Worm (Caenorhabditis elegans) whole organism, L4 larva: ENCODE data around the gene F44F4.10.

Experiments used
- F37D6.2 ChIP-seq: sonication (generic microtip); optimal IDR thresholded peaks from 2 replicates; lab custom pipeline; 2016; ENCODE audit warnings: mild to moderate bottlenecking, missing genetic modification characterization, missing compliant biosample characterization
- F49E8.2 ChIP-seq: sonication (generic microtip); optimal IDR thresholded peaks from 2 replicates; lab custom pipeline; 2016; ENCODE audit warnings: missing compliant biosample characterization, mild to moderate bottlenecking, missing genetic modification characterization, borderline replicate concordance
- Y105C5A.15 ChIP-seq: fragments of 200-800 bp; sonication (Bioruptor generic); IDR thresholded peaks from 2 replicates; pipeline ENCODE4 v1.3.6; 2022; ENCODE audit warnings: missing genetic modification characterization, missing compliant biosample characterization
- Y75B8A.6 ChIP-seq: fragments of 200-800 bp; sonication (Bioruptor generic); IDR thresholded peaks from 2 replicates; pipeline ENCODE4 v1.3.6; 2022; ENCODE audit warnings: missing genetic modification reagents, missing genetic modification characterization, missing compliant biosample characterization
- aha-1 ChIP-seq: fragments of 150-350 bp; peaks from one replicate; lab custom pipeline; 2014; ENCODE audit warnings: missing biosample characterization, missing genetic modification characterization
- attf-4 ChIP-seq: sonication (generic microtip); optimal IDR thresholded peaks from 3 replicates; lab custom pipeline; 2017; ENCODE audit warnings: missing biosample characterization, missing genetic modification characterization
- ceh-28 ChIP-seq: fragments of 150-350 bp; optimal IDR thresholded peaks from 2 replicates; lab custom pipeline; 2014; ENCODE audit warnings: missing biosample characterization, missing genetic modification reagents, missing genetic modification characterization
- ceh-82 ChIP-seq: sonication (generic microtip); optimal IDR thresholded peaks from 2 replicates; lab custom pipeline; 2017; ENCODE audit warnings: missing biosample characterization, missing genetic modification characterization
- ces-1 ChIP-seq: fragments of 150-350 bp; sonication (generic microtip); optimal IDR thresholded peaks from 4 replicates; lab custom pipeline; 2014; ENCODE audit warnings: missing biosample characterization, missing genetic modification reagents, missing genetic modification characterization
- cey-2 ChIP-seq: sonication (generic microtip); optimal IDR thresholded peaks from 3 replicates; lab custom pipeline; 2017; ENCODE audit warnings: missing genetic modification characterization, mild to moderate bottlenecking, missing compliant biosample characterization, antibody characterized with exemption, borderline replicate concordance; ENCODE audit not compliant: insufficient read depth
- daf-16 ChIP-seq, 3 experiments: sonication (generic microtip); optimal IDR thresholded peaks; 2 replicates each; lab custom pipeline; 2016 to 2017; ENCODE audit warnings: missing genetic modification characterization in 3 of 3, missing genetic modification reagents in 3 of 3, mild to moderate bottlenecking in 2 of 3, missing compliant biosample characterization in 2 of 3, missing biosample characterization in 1 of 3, moderate library complexity in 1 of 3
- daf-8 ChIP-seq: fragments of 200-800 bp; sonication (Bioruptor generic); IDR thresholded peaks from 2 replicates; pipeline ENCODE4 v1.3.6; 2022; ENCODE audit warnings: missing genetic modification characterization, missing compliant biosample characterization
- dmd-6 ChIP-seq: fragments of 200-800 bp; sonication (Bioruptor generic); IDR thresholded peaks from 2 replicates; pipeline ENCODE4 v1.3.6; 2022; ENCODE audit warnings: missing genetic modification reagents, missing genetic modification characterization, missing compliant biosample characterization
- dve-1 ChIP-seq: sonication (generic microtip); optimal IDR thresholded peaks from 2 replicates; lab custom pipeline; 2017; ENCODE audit warnings: antibody characterized with exemption, mild to moderate bottlenecking, missing genetic modification characterization, missing compliant biosample characterization; ENCODE audit not compliant: insufficient read depth
- egl-27 ChIP-seq: sonication (generic microtip); optimal IDR thresholded peaks from 3 replicates; lab custom pipeline; 2017; ENCODE audit warnings: missing biosample characterization, missing genetic modification reagents, missing genetic modification characterization
- fos-1 ChIP-seq: fragments of 150-350 bp; optimal IDR thresholded peaks from 2 replicates; lab custom pipeline; 2014; ENCODE audit warnings: missing biosample characterization, missing genetic modification characterization
- hlh-11 ChIP-seq: fragments of 200-800 bp; sonication (Bioruptor generic); optimal IDR thresholded peaks from 2 replicates; lab custom pipeline; 2018; ENCODE audit warnings: mild to moderate bottlenecking, missing genetic modification characterization, missing compliant biosample characterization
- hlh-30 ChIP-seq: sonication (generic microtip); optimal IDR thresholded peaks from 2 replicates; lab custom pipeline; 2017; ENCODE audit warnings: antibody characterized with exemption, mild to moderate bottlenecking, missing genetic modification characterization, missing compliant biosample characterization; ENCODE audit not compliant: insufficient read depth
- hmg-1.1 ChIP-seq: fragments of 200-800 bp; sonication (Bioruptor generic); IDR thresholded peaks from 2 replicates; pipeline ENCODE4 v1.3.6; 2022; ENCODE audit warnings: missing genetic modification reagents, missing genetic modification characterization, missing compliant biosample characterization
- jun-1 ChIP-seq: fragments of 150-350 bp; optimal IDR thresholded peaks from 2 replicates; lab custom pipeline; 2014; ENCODE audit warnings: missing biosample characterization, missing genetic modification reagents, missing genetic modification characterization
- lin-15B ChIP-seq: fragments of 150-350 bp; sonication (generic microtip); optimal IDR thresholded peaks from 3 replicates; lab custom pipeline; 2014; ENCODE audit warnings: missing biosample characterization, missing genetic modification characterization
- lir-3 ChIP-seq: sonication (generic microtip); optimal IDR thresholded peaks from 2 replicates; lab custom pipeline; 2016; ENCODE audit warnings: mild to moderate bottlenecking, missing genetic modification characterization, missing compliant biosample characterization
- lsy-2 ChIP-seq, 2 experiments: fragments of 150-350 bp in 1 of 2; sonication (generic microtip) in 1 of 2; optimal IDR thresholded peaks; 2 replicates each; lab custom pipeline; 2014 to 2017; ENCODE audit warnings: missing biosample characterization in 2 of 2, missing genetic modification characterization in 2 of 2
- mdl-1 ChIP-seq, 2 experiments: fragments of 150-350 bp in 1 of 2; sonication (generic microtip) in 1 of 2; optimal IDR thresholded peaks; 2 replicates each; lab custom pipeline; 2014 to 2017; ENCODE audit warnings: missing biosample characterization in 2 of 2, missing genetic modification characterization in 2 of 2
- mdt-29 ChIP-seq: fragments of 200-800 bp; sonication (Bioruptor generic); IDR thresholded peaks from 2 replicates; pipeline ENCODE4 v1.3.6; 2022; ENCODE audit warnings: missing genetic modification reagents, missing genetic modification characterization, missing compliant biosample characterization
- mep-1 ChIP-seq: fragments of 150-350 bp; sonication (generic microtip); optimal IDR thresholded peaks from 3 replicates; lab custom pipeline; 2014; ENCODE audit warnings: missing biosample characterization, missing genetic modification characterization
- mes-2 ChIP-seq: sonication (generic microtip); optimal IDR thresholded peaks from 2 replicates; lab custom pipeline; 2016; ENCODE audit warnings: missing genotype, mild to moderate bottlenecking, missing genetic modification characterization, missing compliant biosample characterization; ENCODE audit not compliant: poor library complexity, severe bottlenecking
- mxl-3 ChIP-seq: fragments of 200-800 bp; sonication (Bioruptor generic); optimal IDR thresholded peaks from 2 replicates; lab custom pipeline; 2018; ENCODE audit warnings: mild to moderate bottlenecking, missing genetic modification characterization, missing compliant biosample characterization
- nhr-10 ChIP-seq: fragments of 150-350 bp; optimal IDR thresholded peaks from 2 replicates; lab custom pipeline; 2014; ENCODE audit warnings: missing biosample characterization, missing genetic modification characterization
- nhr-237 ChIP-seq: sonication (generic microtip); optimal IDR thresholded peaks from 2 replicates; lab custom pipeline; 2017; ENCODE audit warnings: missing biosample characterization, missing genetic modification characterization
- nhr-28 ChIP-seq: fragments of 150-350 bp; optimal IDR thresholded peaks from 2 replicates; lab custom pipeline; 2014; ENCODE audit warnings: missing biosample characterization, missing genetic modification characterization
- nhr-42 ChIP-seq: fragments of 200-800 bp; sonication (Bioruptor generic); IDR thresholded peaks from 2 replicates; pipeline ENCODE4 v1.3.6; 2022; ENCODE audit warnings: missing genetic modification characterization, missing compliant biosample characterization
- nhr-6 ChIP-seq: fragments of 150-350 bp; optimal IDR thresholded peaks from 2 replicates; lab custom pipeline; 2014; ENCODE audit warnings: missing biosample characterization, missing genetic modification characterization
- nhr-76 ChIP-seq: fragments of 150-350 bp; optimal IDR thresholded peaks from 2 replicates; lab custom pipeline; 2014; ENCODE audit warnings: missing biosample characterization, missing genetic modification characterization
- nhr-77 ChIP-seq: fragments of 150-350 bp; optimal IDR thresholded peaks from 2 replicates; lab custom pipeline; 2014; ENCODE audit warnings: missing biosample characterization, missing genetic modification characterization
- pqm-1 ChIP-seq: sonication (generic microtip); optimal IDR thresholded peaks from 2 replicates; lab custom pipeline; 2017; ENCODE audit warnings: missing biosample characterization, missing genetic modification characterization
- spr-3 ChIP-seq: fragments of 200-800 bp; sonication (Bioruptor generic); optimal IDR thresholded peaks from 2 replicates; lab custom pipeline; 2018; ENCODE audit warnings: mild to moderate bottlenecking, missing genetic modification characterization, missing compliant biosample characterization
- tra-1 ChIP-seq: fragments of 200-800 bp; sonication (Bioruptor generic); IDR thresholded peaks from 2 replicates; pipeline ENCODE4 v1.3.6; 2022; ENCODE audit warnings: missing genetic modification reagents, missing genetic modification characterization, missing compliant biosample characterization
- unc-39 ChIP-seq: sonication (generic microtip); optimal IDR thresholded peaks from 2 replicates; lab custom pipeline; 2017; ENCODE audit warnings: missing biosample characterization, missing genetic modification characterization
- vab-7 ChIP-seq: fragments of 200-800 bp; sonication (Bioruptor generic); IDR thresholded peaks from 2 replicates; pipeline ENCODE4 v1.3.6; 2022; ENCODE audit warnings: missing genetic modification reagents, missing genetic modification characterization, missing compliant biosample characterization
- ztf-11 ChIP-seq: fragments of 150-350 bp; optimal IDR thresholded peaks from 2 replicates; lab custom pipeline; 2014; ENCODE audit warnings: missing biosample characterization, missing genetic modification characterization

The F44F4.10 gene

ce11 chrII:10868670-10869246 lies 48.3 kb downstream of the F44F4.10 start, which contains the start of the genes gmps-1 and cap-2 (continued):
- TF ChIP-seq nhr-42 (GFP tag; lab: Robert Waterston, UW), result peak; percentile 94
- no peak for TF ChIP-seq Y75B8A.6
- no peak for TF ChIP-seq egl-27
- TF ChIP-seq F37D6.2, result peak; percentile 91
- TF ChIP-seq ceh-82 (tag; lab: Kevin White, UChicago), result no peak
- TF ChIP-seq aha-1 (tag; lab: Kevin White, UChicago), result peak; percentile 96
- peak; percentile 35 for TF ChIP-seq nhr-76 (tag; lab: Kevin White, UChicago)
- TF ChIP-seq attf-4, result no peak
- peak; percentile 55 for TF ChIP-seq lir-3 (tag; lab: Kevin White, UChicago)
- TF ChIP-seq lin-15B (tag; lab: Kevin White, UChicago), result peak; percentile 43
- TF ChIP-seq spr-3, result peak; percentile 92
- peak; percentile 96 for TF ChIP-seq nhr-77 (tag; lab: Kevin White, UChicago)
- no peak for TF ChIP-seq ztf-11
- TF ChIP-seq hlh-11, result peak; percentile 95
- TF ChIP-seq vab-7 (GFP tag; lab: Robert Waterston, UW), result peak; percentile 80
- TF ChIP-seq nhr-10, result peak; percentile 19
- peak; percentile 79 for TF ChIP-seq jun-1 (tag; lab: Kevin White, UChicago)
- peak; percentile 48 for TF ChIP-seq mxl-3 (GFP tag; lab: Kevin White, UChicago)
- TF ChIP-seq nhr-6 (tag; lab: Kevin White, UChicago), result peak; percentile 93
- TF ChIP-seq ceh-28 (tag; lab: Kevin White, UChicago), result peak; percentile 75
- TF ChIP-seq F49E8.2, result peak; percentile 75
- TF ChIP-seq mep-1 (tag; lab: Kevin White, UChicago), result peak; percentile 99
- peak; percentile 84 for TF ChIP-seq tra-1 (GFP tag; lab: Robert Waterston, UW)
- TF ChIP-seq Y105C5A.15 (GFP tag; lab: Robert Waterston, UW), result peak; percentile 56; the same call in 1 of the 2 replicates
- peak; percentile 91 for TF ChIP-seq mdt-29
- peak; percentile 58 for TF ChIP-seq fos-1 (tag; lab: Kevin White, UChicago)
- TF ChIP-seq ces-1 (GFP tag; lab: Kevin White, UChicago), result peak; percentile 75

ce11 chrII:10867219-10867618 lies 49.9 kb downstream of the F44F4.10 start:
- TF ChIP-seq hlh-30 (tag; lab: Kevin White, UChicago), result peak; percentile 6
- no peak for TF ChIP-seq cey-2 (tag; lab: Kevin White, UChicago)
- TF ChIP-seq unc-39 (tag; lab: Kevin White, UChicago), result no peak
- TF ChIP-seq nhr-237 (tag; lab: Kevin White, UChicago), result no peak
- TF ChIP-seq pqm-1 (tag; lab: Kevin White, UChicago), result peak; percentile 31
- no peak for TF ChIP-seq daf-16 (GFP tag; optimal IDR thresholded peaks at IDR 0.05; lab: Kevin White, UChicago)
- peak; percentile 44 for TF ChIP-seq daf-16 (tag; optimal IDR thresholded peaks at IDR 0.05; lab: Kevin White, UChicago)
- no peak for TF ChIP-seq daf-8 (GFP tag; lab: Robert Waterston, UW)
- TF ChIP-seq mdl-1 (tag; optimal IDR thresholded peaks at IDR 0.05; lab: Kevin White, UChicago), result no peak
- TF ChIP-seq nhr-77 (tag; lab: Kevin White, UChicago), result peak; percentile 19
- TF ChIP-seq dve-1, result peak; percentile 82
- TF ChIP-seq dmd-6 (GFP tag; lab: Robert Waterston, UW), result peak; percentile 51
- peak; percentile 29 for TF ChIP-seq mep-1 (tag; lab: Kevin White, UChicago)
- no peak for TF ChIP-seq lir-3 (tag; lab: Kevin White, UChicago)
- TF ChIP-seq hmg-1.1, result peak; percentile 65
- peak; percentile 53 for TF ChIP-seq mes-2 (tag; lab: Kevin White, UChicago)
- peak; percentile 4 to 76 for TF ChIP-seq lsy-2 (tag; optimal IDR thresholded peaks at IDR 0.05; lab: Kevin White, UChicago)
- peak; percentile 51 for TF ChIP-seq hlh-11
- peak; percentile 43 for TF ChIP-seq nhr-28 (tag; lab: Kevin White, UChicago)
